Fruit fly (Drosophila melanogaster) whole organism, prepupa: Measurements from ENCODE around the gene Gnmt.

Source experiments
- CG15336 ChIP-seq: fragments of 200-800 bp; sonication (Bioruptor generic); IDR thresholded peaks from 2 replicates; pipeline ENCODE4 v1.3.6; 2022; ENCODE audit warnings: missing biosample characterization, missing genetic modification characterization
- CG4318 ChIP-seq: fragments of 200-800 bp; sonication (Bioruptor generic); optimal IDR thresholded peaks from 3 replicates; lab custom pipeline; 2017; ENCODE audit warnings: missing biosample characterization, mild to moderate bottlenecking, missing genetic modification characterization
- CG6276 ChIP-seq: fragments of 200-800 bp; sonication (Bioruptor generic); optimal IDR thresholded peaks from 2 replicates; lab custom pipeline; 2017; ENCODE audit warnings: missing biosample characterization, mild to moderate bottlenecking, missing genetic modification characterization
- CG6854 ChIP-seq: fragments of 200-800 bp; sonication (Bioruptor generic); optimal IDR thresholded peaks from 2 replicates; lab custom pipeline; 2017; ENCODE audit warnings: missing biosample characterization, mild to moderate bottlenecking, missing genetic modification characterization
- CG9139 ChIP-seq: fragments of 200-800 bp; sonication (Bioruptor generic); optimal IDR thresholded peaks from 3 replicates; lab custom pipeline; 2017; ENCODE audit warnings: missing biosample characterization, mild to moderate bottlenecking, missing genetic modification characterization
- Ets21C ChIP-seq: fragments of 200-800 bp; sonication (Bioruptor generic); optimal IDR thresholded peaks from 3 replicates; lab custom pipeline; 2016; ENCODE audit warnings: missing biosample characterization, missing genetic modification characterization
- Ets96B ChIP-seq: fragments of 200-800 bp; optimal IDR thresholded peaks from 2 replicates; lab custom pipeline; 2019; ENCODE audit warnings: missing biosample characterization, mild to moderate bottlenecking, missing genetic modification characterization, moderate library complexity
- esn ChIP-seq: fragments of 200-800 bp; sonication (Bioruptor generic); optimal IDR thresholded peaks from 2 replicates; lab custom pipeline; 2016; ENCODE audit warnings: missing biosample characterization, mild to moderate bottlenecking, missing genetic modification characterization, moderate library complexity
- vri ChIP-seq: fragments of 200-800 bp; sonication (Bioruptor generic); optimal IDR thresholded peaks from 3 replicates; lab custom pipeline; 2016; ENCODE audit warnings: missing biosample characterization, mild to moderate bottlenecking, missing genetic modification characterization

DNA sequence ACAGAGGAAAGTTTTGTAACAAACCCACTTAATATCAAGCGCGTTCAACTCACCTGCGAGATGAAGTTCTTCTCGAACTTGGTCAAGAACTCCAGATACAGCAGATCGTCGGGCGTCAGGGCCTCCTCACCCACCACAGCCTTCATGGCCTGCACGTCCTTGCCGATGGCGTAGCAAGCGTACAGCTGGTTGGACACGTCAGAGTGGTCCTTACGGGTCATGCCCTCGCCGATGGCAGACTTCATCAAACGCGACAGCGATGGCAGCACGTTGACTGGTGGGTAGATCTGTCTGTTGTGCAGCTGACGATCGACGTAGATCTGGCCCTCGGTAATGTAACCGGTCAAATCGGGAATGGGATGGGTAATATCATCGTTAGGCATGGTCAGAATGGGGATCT is 49.5 kb upstream of the Gnmt start:
- TF ChIP-seq esn (GFP tag; lab: Kevin White, UChicago) (no peak), Ets21C (no peak), CG15336 (GFP tag; lab: Robert Waterston, UW) (no peak), vri (GFP tag; lab: Kevin White, UChicago) (no peak), CG6276 (GFP tag; lab: Kevin White, UChicago) (no peak), CG4318 (GFP tag; lab: Kevin White, UChicago) (no peak), CG9139 (no peak), CG6854 (GFP tag; lab: Kevin White, UChicago) (no peak), Ets96B (tag; lab: Kevin White, UChicago) (no peak)
